Fruit fly (Drosophila melanogaster) S2 (cell line): ENCODE data around the gene Cpr66D.

ENCODE experiments used
- CG8478 ChIP-seq: fragments of >200 bp; optimal IDR thresholded peaks from 2 replicates; lab custom pipeline; 2018
- CTCF ChIP-seq, 2 experiments: fragments of >200 bp; optimal IDR thresholded peaks; 2 replicates each; lab custom pipeline; 2018

- TF ChIP-seq CTCF (optimal IDR thresholded peaks at IDR 0.05; lab: Kevin White, UChicago), result no peak
- TF ChIP-seq CG8478, result no peak
Observed at dm6 chr3L:8621465-8621864, 18.8 kb upstream of the Cpr66D start.
